Fruit fly (Drosophila melanogaster) whole organism, prepupa: Measurements from ENCODE around the gene CG44774.

ENCODE experiments used
- Blimp-1 ChIP-seq: fragments of 200-800 bp; sonication (Bioruptor generic); optimal IDR thresholded peaks from 3 replicates; lab custom pipeline; 2017; ENCODE audit warnings: missing biosample characterization, missing genetic modification characterization, mild to moderate bottlenecking, moderate library complexity, missing genetic modification reagents
- CG10631 ChIP-seq: fragments of 200-800 bp; sonication (Bioruptor generic); optimal IDR thresholded peaks from 2 replicates; lab custom pipeline; 2016; ENCODE audit warnings: missing biosample characterization, missing genetic modification characterization
- CG10669 ChIP-seq: fragments of 200-800 bp; sonication (Bioruptor generic); optimal IDR thresholded peaks from 3 replicates; lab custom pipeline; 2018; ENCODE audit warnings: missing biosample characterization, mild to moderate bottlenecking, missing genetic modification characterization, moderate library complexity
- CG11294 ChIP-seq: fragments of 200-800 bp; sonication (Bioruptor generic); IDR thresholded peaks from 2 replicates; pipeline ENCODE4 v1.3.6; 2022; ENCODE audit warnings: missing biosample characterization, missing genetic modification characterization
- CG11902 ChIP-seq: fragments of 200-800 bp; sonication (Bioruptor generic); optimal IDR thresholded peaks from 3 replicates; lab custom pipeline; 2016; ENCODE audit warnings: missing biosample characterization, missing genetic modification characterization
- CG15336 ChIP-seq: fragments of 200-800 bp; sonication (Bioruptor generic); IDR thresholded peaks from 2 replicates; pipeline ENCODE4 v1.3.6; 2022; ENCODE audit warnings: missing biosample characterization, missing genetic modification characterization
- CG1621 ChIP-seq: fragments of 200-800 bp; sonication (Bioruptor generic); optimal IDR thresholded peaks from 3 replicates; lab custom pipeline; 2018; ENCODE audit warnings: missing biosample characterization, mild to moderate bottlenecking, missing genetic modification characterization
- CG16779 ChIP-seq: fragments of 200-800 bp; sonication (Bioruptor generic); optimal IDR thresholded peaks from 3 replicates; lab custom pipeline; 2017; ENCODE audit warnings: missing biosample characterization, mild to moderate bottlenecking, missing genetic modification characterization
- CG3032 ChIP-seq: fragments of 200-800 bp; optimal IDR thresholded peaks from 2 replicates; lab custom pipeline; 2019; ENCODE audit warnings: missing biosample characterization, mild to moderate bottlenecking, missing genetic modification characterization, moderate library complexity
- CG34406 ChIP-seq: fragments of 200-800 bp; sonication (Bioruptor generic); optimal IDR thresholded peaks from 3 replicates; lab custom pipeline; 2016; ENCODE audit warnings: missing biosample characterization, missing genetic modification characterization
- CG3919 ChIP-seq: fragments of 200-800 bp; sonication (Bioruptor generic); optimal IDR thresholded peaks from 3 replicates; lab custom pipeline; 2016; ENCODE audit warnings: missing biosample characterization, missing genetic modification characterization
- CG4318 ChIP-seq: fragments of 200-800 bp; sonication (Bioruptor generic); optimal IDR thresholded peaks from 3 replicates; lab custom pipeline; 2017; ENCODE audit warnings: missing biosample characterization, mild to moderate bottlenecking, missing genetic modification characterization
- CG6276 ChIP-seq: fragments of 200-800 bp; sonication (Bioruptor generic); optimal IDR thresholded peaks from 2 replicates; lab custom pipeline; 2017; ENCODE audit warnings: missing biosample characterization, mild to moderate bottlenecking, missing genetic modification characterization
- CG6792 ChIP-seq: fragments of 200-800 bp; sonication (Bioruptor generic); optimal IDR thresholded peaks from 3 replicates; lab custom pipeline; 2016; ENCODE audit warnings: missing biosample characterization, missing genetic modification characterization
- CG6808 ChIP-seq: fragments of 200-800 bp; sonication (Bioruptor generic); optimal IDR thresholded peaks from 3 replicates; lab custom pipeline; 2017; ENCODE audit warnings: missing biosample characterization, missing genetic modification characterization, mild to moderate bottlenecking, moderate library complexity, missing genetic modification reagents
- CG8119 ChIP-seq: fragments of 200-800 bp; sonication (Bioruptor generic); IDR thresholded peaks from 3 replicates; pipeline ENCODE4 v1.3.6; 2022; ENCODE audit warnings: missing biosample characterization, missing genetic modification characterization
- Eip75B ChIP-seq: fragments of 200-800 bp; sonication (Bioruptor generic); optimal IDR thresholded peaks from 3 replicates; lab custom pipeline; 2016; ENCODE audit warnings: missing biosample characterization, missing genetic modification characterization
- Eip78C ChIP-seq: fragments of 200-800 bp; sonication (Bioruptor generic); peaks from one replicate; lab custom pipeline; 2016; ENCODE audit warnings: missing biosample characterization, missing genetic modification characterization
- Eip93F ChIP-seq: fragments of 200-800 bp; sonication (Bioruptor generic); optimal IDR thresholded peaks from 2 replicates; lab custom pipeline; 2016; ENCODE audit warnings: missing biosample characterization, mild to moderate bottlenecking, missing genetic modification characterization
- Ets21C ChIP-seq: fragments of 200-800 bp; sonication (Bioruptor generic); optimal IDR thresholded peaks from 3 replicates; lab custom pipeline; 2016; ENCODE audit warnings: missing biosample characterization, missing genetic modification characterization
- Gug ChIP-seq: fragments of 200-800 bp; sonication (Bioruptor generic); IDR thresholded peaks from 2 replicates; pipeline ENCODE4 v1.3.6; 2022; ENCODE audit warnings: missing biosample characterization, missing genetic modification characterization
- Hr4 ChIP-seq: fragments of 200-800 bp; sonication (Bioruptor generic); optimal IDR thresholded peaks from 3 replicates; lab custom pipeline; 2016; ENCODE audit warnings: missing biosample characterization, missing genetic modification characterization
- Lpt ChIP-seq: fragments of 200-800 bp; sonication (Bioruptor generic); optimal IDR thresholded peaks from 3 replicates; lab custom pipeline; 2016; ENCODE audit warnings: missing biosample characterization, missing genetic modification characterization
- Met ChIP-seq: fragments of 200-800 bp; sonication (Bioruptor generic); optimal IDR thresholded peaks from 3 replicates; lab custom pipeline; 2016; ENCODE audit warnings: missing biosample characterization, missing genetic modification characterization
- Smox ChIP-seq: fragments of 200-800 bp; sonication (Bioruptor generic); optimal IDR thresholded peaks from 3 replicates; lab custom pipeline; 2016; ENCODE audit warnings: missing biosample characterization, missing genetic modification characterization
- Sox102F ChIP-seq: fragments of 200-800 bp; sonication (Bioruptor generic); optimal IDR thresholded peaks from 2 replicates; lab custom pipeline; 2016; ENCODE audit warnings: missing biosample characterization, mild to moderate bottlenecking, missing genetic modification characterization
- Sox15 ChIP-seq: fragments of 200-800 bp; sonication (Bioruptor generic); optimal IDR thresholded peaks from 3 replicates; lab custom pipeline; 2016; ENCODE audit warnings: missing biosample characterization, missing genetic modification characterization
- achi ChIP-seq: fragments of 200-800 bp; sonication (Bioruptor generic); optimal IDR thresholded peaks from 3 replicates; lab custom pipeline; 2016; ENCODE audit warnings: missing biosample characterization, missing genetic modification characterization
- cyc ChIP-seq: fragments of 200-800 bp; sonication (Bioruptor generic); optimal IDR thresholded peaks from 3 replicates; lab custom pipeline; 2016; ENCODE audit warnings: missing biosample characterization, missing genetic modification characterization
- dsx ChIP-seq: fragments of 200-800 bp; optimal IDR thresholded peaks from 3 replicates; lab custom pipeline; 2019; ENCODE audit warnings: missing biosample characterization, mild to moderate bottlenecking, missing genetic modification characterization, moderate library complexity; ENCODE audit not compliant: poor library complexity, severe bottlenecking
- eg ChIP-seq: fragments of 200-800 bp; sonication (Bioruptor generic); IDR thresholded peaks from 3 replicates; pipeline ENCODE4 v1.3.6; 2022; ENCODE audit warnings: missing biosample characterization, missing genetic modification characterization
- esn ChIP-seq: fragments of 200-800 bp; sonication (Bioruptor generic); optimal IDR thresholded peaks from 2 replicates; lab custom pipeline; 2016; ENCODE audit warnings: missing biosample characterization, mild to moderate bottlenecking, missing genetic modification characterization, moderate library complexity
- fd59A ChIP-seq: fragments of 200-800 bp; sonication (Bioruptor generic); optimal IDR thresholded peaks from 2 replicates; lab custom pipeline; 2017; ENCODE audit warnings: missing biosample characterization, mild to moderate bottlenecking, missing genetic modification characterization, missing genetic modification reagents
- fd85E ChIP-seq: fragments of 200-800 bp; sonication (Bioruptor generic); optimal IDR thresholded peaks from 3 replicates; lab custom pipeline; 2016; ENCODE audit warnings: missing biosample characterization, missing genetic modification characterization
- fkh ChIP-seq: fragments of 200-800 bp; sonication (Bioruptor generic); optimal IDR thresholded peaks from 3 replicates; lab custom pipeline; 2017; ENCODE audit warnings: missing biosample characterization, mild to moderate bottlenecking, missing genetic modification characterization, moderate library complexity
- lz ChIP-seq: fragments of 200-800 bp; sonication (Bioruptor generic); optimal IDR thresholded peaks from 3 replicates; lab custom pipeline; 2016; ENCODE audit warnings: missing biosample characterization, missing genetic modification characterization
- net ChIP-seq: fragments of 200-800 bp; sonication (Bioruptor generic); optimal IDR thresholded peaks from 3 replicates; lab custom pipeline; 2016; ENCODE audit warnings: missing biosample characterization, missing genetic modification characterization
- pdm3 ChIP-seq: fragments of 200-800 bp; sonication (Bioruptor generic); optimal IDR thresholded peaks from 3 replicates; lab custom pipeline; 2016; ENCODE audit warnings: missing biosample characterization, missing genetic modification characterization
- salr ChIP-seq, 2 experiments: fragments of 200-800 bp; sonication (Bioruptor generic); optimal IDR thresholded peaks; 3 replicates each; lab custom pipeline; 2016 to 2018; ENCODE audit warnings: missing biosample characterization in 2 of 2, missing genetic modification characterization in 2 of 2, mild to moderate bottlenecking in 1 of 2
- spab ChIP-seq: fragments of 200-800 bp; sonication (Bioruptor generic); optimal IDR thresholded peaks from 2 replicates; lab custom pipeline; 2017; ENCODE audit warnings: missing biosample characterization, mild to moderate bottlenecking, missing genetic modification characterization, missing genetic modification reagents
- ss ChIP-seq, 2 experiments: fragments of 200-800 bp; sonication (Bioruptor generic); optimal IDR thresholded peaks; 2 replicates in 1 of 2; 3 replicates in 1 of 2; lab custom pipeline; 2017 to 2018; ENCODE audit warnings: mild to moderate bottlenecking in 2 of 2, missing biosample characterization in 2 of 2, missing genetic modification characterization in 2 of 2, moderate library complexity in 1 of 2
- svp ChIP-seq: fragments of 200-800 bp; sonication (Bioruptor generic); peaks from one replicate; lab custom pipeline; 2016; ENCODE audit warnings: missing biosample characterization, missing genetic modification characterization
- topi ChIP-seq: fragments of 200-800 bp; sonication (Bioruptor generic); optimal IDR thresholded peaks from 3 replicates; lab custom pipeline; 2016; ENCODE audit warnings: missing biosample characterization, missing genetic modification characterization
- vri ChIP-seq: fragments of 200-800 bp; sonication (Bioruptor generic); optimal IDR thresholded peaks from 3 replicates; lab custom pipeline; 2016; ENCODE audit warnings: missing biosample characterization, mild to moderate bottlenecking, missing genetic modification characterization

The CG44774 gene

DNA sequence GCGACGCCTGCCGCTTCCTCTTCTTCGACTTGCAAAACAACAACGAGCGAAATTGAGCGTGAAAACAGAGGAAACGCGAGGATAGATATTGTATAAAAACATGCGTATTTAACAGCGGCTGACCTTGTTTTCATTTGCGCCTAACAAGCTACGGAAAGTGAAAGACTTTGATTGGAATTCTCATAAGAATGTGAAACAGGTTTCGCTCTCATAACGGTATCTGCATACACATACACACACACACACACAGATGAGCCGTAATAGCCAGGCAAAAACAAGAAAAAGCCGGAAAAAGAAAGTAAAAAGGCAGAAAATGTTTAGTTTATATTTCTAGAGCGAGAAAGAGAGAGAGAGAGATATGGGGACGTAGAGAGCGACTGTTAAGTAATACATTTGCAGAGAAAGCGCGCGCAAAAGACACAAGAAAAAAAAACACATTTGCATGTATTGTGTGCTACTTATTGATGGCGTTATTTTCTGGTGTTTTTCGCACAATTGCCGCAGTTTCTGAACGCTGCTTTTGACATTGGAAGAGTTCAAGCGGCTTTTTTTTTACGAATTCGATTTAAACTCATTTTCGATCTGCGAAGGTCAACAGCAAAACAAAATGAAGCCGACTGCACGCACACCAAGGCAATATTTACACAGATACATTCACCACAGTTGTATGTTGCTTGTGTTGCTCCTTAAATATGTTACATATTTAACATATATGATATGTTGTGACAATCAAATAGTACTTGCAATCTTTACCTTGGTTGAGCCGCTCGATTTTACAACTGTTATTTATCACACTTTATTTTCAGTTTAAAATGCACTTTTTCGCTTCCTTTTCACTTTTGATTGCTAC lies 458 bp downstream of the CG44774 start:
- TF ChIP-seq pdm3 (GFP tag; lab: Kevin White, UChicago) (no peak), Eip78C (GFP tag; lab: Kevin White, UChicago) (peak; percentile 79), Met (GFP tag; lab: Kevin White, UChicago) (no peak), achi (GFP tag; lab: Kevin White, UChicago) (peak; percentile 66), esn (GFP tag; lab: Kevin White, UChicago) (peak; percentile 4), svp (GFP tag; lab: Kevin White, UChicago) (peak; percentile 59), vri (GFP tag; lab: Kevin White, UChicago) (peak; percentile 95), CG3032 (tag; lab: Kevin White, UChicago) (no peak), fkh (GFP tag; lab: Kevin White, UChicago) (peak; percentile 60), ss (GFP tag; optimal IDR thresholded peaks at IDR 0.05; lab: Kevin White, UChicago) (peak; percentile 15 to 41), Hr4 (no peak), spab (GFP tag; lab: Kevin White, UChicago) (no peak), Sox15 (GFP tag; lab: Kevin White, UChicago) (no peak), Smox (GFP tag; lab: Kevin White, UChicago) (no peak), Sox102F (GFP tag; lab: Kevin White, UChicago) (peak; percentile 15), CG11902 (GFP tag; lab: Kevin White, UChicago) (no peak), CG10631 (GFP tag; lab: Kevin White, UChicago) (no peak), net (no peak), Blimp-1 (peak; percentile 74)

DNA sequence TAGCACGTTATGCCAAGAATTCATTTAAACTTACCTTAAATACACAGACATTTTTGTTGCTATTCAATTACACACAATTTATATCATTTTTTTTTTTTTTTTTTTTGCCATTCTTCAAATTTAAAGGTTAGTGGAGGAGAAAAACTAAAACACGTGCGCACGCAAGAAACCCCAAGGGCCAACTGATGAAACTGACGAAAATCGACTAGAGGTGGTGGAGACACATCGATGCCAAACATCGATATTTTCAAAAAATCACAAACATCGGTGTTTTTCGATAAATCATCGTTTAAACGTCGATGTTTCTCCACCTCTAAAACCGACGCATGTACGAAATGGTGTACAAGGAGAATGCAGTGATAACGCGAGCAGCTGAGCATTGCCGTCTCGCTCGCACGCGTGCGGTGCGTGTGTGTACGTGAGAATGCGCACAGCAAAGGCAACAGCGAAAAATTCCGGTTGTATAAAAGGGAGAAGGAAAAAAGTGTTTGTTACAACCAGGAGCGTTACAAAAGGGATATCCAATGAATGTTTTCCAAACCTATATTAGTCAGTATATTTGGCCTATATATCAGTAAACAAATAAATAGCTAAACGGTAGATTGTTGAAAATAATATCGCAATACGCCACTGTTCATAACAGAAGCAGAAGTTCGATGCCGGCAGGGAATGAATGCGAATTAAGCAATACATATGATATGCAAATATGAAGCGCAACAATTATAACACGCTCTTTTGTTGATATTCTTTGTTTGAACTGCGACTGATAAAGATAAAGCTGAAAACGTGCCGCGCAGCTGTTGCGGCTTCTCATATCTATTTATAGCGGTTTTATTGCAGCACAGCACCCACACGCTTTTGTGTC lies 1.7 kb downstream of the CG44774 start:
- peak; percentile 82 for TF ChIP-seq vri (GFP tag; lab: Kevin White, UChicago)
- peak; percentile 64 for TF ChIP-seq Sox102F (GFP tag; lab: Kevin White, UChicago)
- peak; percentile 28 for TF ChIP-seq CG16779 (tag; lab: Kevin White, UChicago)
- TF ChIP-seq Hr4, result peak; percentile 6
- no peak for TF ChIP-seq CG15336 (GFP tag; lab: Robert Waterston, UW)
- TF ChIP-seq svp (GFP tag; lab: Kevin White, UChicago), result peak; percentile 61
- TF ChIP-seq lz (GFP tag; lab: Kevin White, UChicago), result peak; percentile 52
- no peak for TF ChIP-seq spab (GFP tag; lab: Kevin White, UChicago)
- TF ChIP-seq net, result peak; percentile 48
- TF ChIP-seq CG10669 (GFP tag; lab: Kevin White, UChicago), result peak; percentile 47
- peak; percentile 60 for TF ChIP-seq Smox (GFP tag; lab: Kevin White, UChicago)
- TF ChIP-seq CG10631 (GFP tag; lab: Kevin White, UChicago), result peak; percentile 20
- TF ChIP-seq CG6276 (GFP tag; lab: Kevin White, UChicago), result no peak
- peak; percentile 56 for TF ChIP-seq topi
- TF ChIP-seq Eip78C (GFP tag; lab: Kevin White, UChicago), result peak; percentile 88
- TF ChIP-seq pdm3 (GFP tag; lab: Kevin White, UChicago), result peak; percentile 35
- TF ChIP-seq CG3919 (GFP tag; lab: Kevin White, UChicago), result peak; percentile 49
- peak; percentile 2 for TF ChIP-seq Eip93F (GFP tag; lab: Kevin White, UChicago)
- no peak for TF ChIP-seq fd85E (GFP tag; lab: Kevin White, UChicago)
- no peak for TF ChIP-seq Sox15 (GFP tag; lab: Kevin White, UChicago)
- peak; percentile 39 for TF ChIP-seq CG6792 (GFP tag; lab: Kevin White, UChicago)
- TF ChIP-seq Lpt (GFP tag; lab: Kevin White, UChicago), result no peak
- TF ChIP-seq Eip75B (GFP tag; lab: Kevin White, UChicago), result peak; percentile 11
- no peak for TF ChIP-seq eg
- no peak for TF ChIP-seq Blimp-1
- no peak for TF ChIP-seq Ets21C (GFP tag; lab: Kevin White, UChicago)
- no peak for TF ChIP-seq CG4318
- TF ChIP-seq CG6808 (GFP tag; lab: Kevin White, UChicago), result peak; percentile 27
- peak; percentile 48 for TF ChIP-seq CG34406 (GFP tag; lab: Kevin White, UChicago)
- peak; percentile 33 for TF ChIP-seq dsx (GFP tag; lab: Kevin White, UChicago)
- TF ChIP-seq fd59A (GFP tag; lab: Kevin White, UChicago), result no peak
- TF ChIP-seq cyc (GFP tag; lab: Kevin White, UChicago), result peak; percentile 43
- peak; percentile 45 for TF ChIP-seq achi (GFP tag; lab: Kevin White, UChicago)
- TF ChIP-seq Gug (GFP tag; lab: Robert Waterston, UW), result no peak
- TF ChIP-seq CG8119 (GFP tag; lab: Robert Waterston, UW), result no peak
- TF ChIP-seq salr (GFP tag; optimal IDR thresholded peaks at IDR 0.05; lab: Kevin White, UChicago), result no peak
- TF ChIP-seq CG1621 (tag; lab: Kevin White, UChicago), result no peak
- no peak for TF ChIP-seq CG11294 (GFP tag; lab: Robert Waterston, UW)
